Worm (Caenorhabditis elegans) whole organism, L4 larva: ENCODE measurements around the gene C16A11.2.

Source experiments
- aly-2 ChIP-seq: sonication (generic microtip); optimal IDR thresholded peaks from 2 replicates; lab custom pipeline; 2018; ENCODE audit warnings: missing biosample characterization, missing genetic modification characterization
- ceh-82 ChIP-seq: sonication (generic microtip); optimal IDR thresholded peaks from 2 replicates; lab custom pipeline; 2017; ENCODE audit warnings: missing biosample characterization, missing genetic modification characterization
- egl-27 ChIP-seq: sonication (generic microtip); optimal IDR thresholded peaks from 3 replicates; lab custom pipeline; 2017; ENCODE audit warnings: missing biosample characterization, missing genetic modification reagents, missing genetic modification characterization
- lin-13 ChIP-seq: fragments of 150-350 bp; optimal IDR thresholded peaks from 2 replicates; lab custom pipeline; 2014; ENCODE audit warnings: missing biosample characterization, missing genetic modification reagents, missing genetic modification characterization
- lin-29 ChIP-seq: fragments of 200-800 bp; sonication (Bioruptor generic); IDR thresholded peaks from 2 replicates; pipeline ENCODE4 v1.3.6; 2022; ENCODE audit warnings: missing genetic modification reagents, missing genetic modification characterization, missing compliant biosample characterization
- nhr-76 ChIP-seq: fragments of 150-350 bp; optimal IDR thresholded peaks from 2 replicates; lab custom pipeline; 2014; ENCODE audit warnings: missing biosample characterization, missing genetic modification characterization
- tag-97 ChIP-seq: fragments of 200-800 bp; sonication (Bioruptor generic); IDR thresholded peaks from 2 replicates; pipeline ENCODE4 v1.3.6; 2022; ENCODE audit warnings: missing genetic modification characterization, missing compliant biosample characterization
- unc-130 ChIP-seq: sonication (generic microtip); optimal IDR thresholded peaks from 2 replicates; lab custom pipeline; 2016; ENCODE audit warnings: missing genetic modification reagents, missing genetic modification characterization, missing compliant biosample characterization

- TF ChIP-seq nhr-76 (tag; lab: Kevin White, UChicago) (no peak), lin-29 (GFP tag; lab: Robert Waterston, UW) (no peak), aly-2 (tag; lab: Kevin White, UChicago) (no peak), ceh-82 (no peak), unc-130 (GFP tag; lab: Kevin White, UChicago) (no peak), egl-27 (no peak), lin-13 (no peak), tag-97 (no peak)
Observed at ce11 chrII:4267711-4268110, 29.7 kb downstream of the C16A11.2 start.
